Fruit fly (Drosophila melanogaster) whole organism, larva: ENCODE measurements around the gene CG15880.

Experiments used
- noc ChIP-seq: fragments of 200-800 bp; sonication (Bioruptor generic); optimal IDR thresholded peaks from 3 replicates; lab custom pipeline; 2019; ENCODE audit warnings: missing biosample characterization, mild to moderate bottlenecking, missing genetic modification characterization, moderate library complexity

The CG15880 gene

DNA sequence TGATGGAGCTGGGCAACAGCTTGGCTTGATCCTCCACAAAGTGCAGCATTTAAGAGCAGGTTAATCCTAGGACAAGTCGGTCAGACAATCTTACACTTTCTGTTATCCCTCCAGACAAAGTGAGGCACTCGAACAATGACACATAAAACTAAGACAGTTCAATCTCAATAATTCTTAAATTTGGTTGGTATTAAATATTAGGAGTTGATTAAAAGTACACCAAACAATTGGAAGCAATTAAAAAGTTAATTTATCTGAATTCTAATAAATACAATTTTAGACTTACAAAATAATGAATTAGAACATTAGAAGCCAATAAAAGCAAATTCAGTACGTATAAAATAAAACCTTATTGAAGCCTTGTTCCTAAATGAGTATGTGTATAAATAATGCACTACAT is at the start of gene CG15880:
TSS of gene CG15880 (minus strand) at position 101 of the 400 bp plus-strand sequence.
- no peak for TF ChIP-seq noc

DNA sequence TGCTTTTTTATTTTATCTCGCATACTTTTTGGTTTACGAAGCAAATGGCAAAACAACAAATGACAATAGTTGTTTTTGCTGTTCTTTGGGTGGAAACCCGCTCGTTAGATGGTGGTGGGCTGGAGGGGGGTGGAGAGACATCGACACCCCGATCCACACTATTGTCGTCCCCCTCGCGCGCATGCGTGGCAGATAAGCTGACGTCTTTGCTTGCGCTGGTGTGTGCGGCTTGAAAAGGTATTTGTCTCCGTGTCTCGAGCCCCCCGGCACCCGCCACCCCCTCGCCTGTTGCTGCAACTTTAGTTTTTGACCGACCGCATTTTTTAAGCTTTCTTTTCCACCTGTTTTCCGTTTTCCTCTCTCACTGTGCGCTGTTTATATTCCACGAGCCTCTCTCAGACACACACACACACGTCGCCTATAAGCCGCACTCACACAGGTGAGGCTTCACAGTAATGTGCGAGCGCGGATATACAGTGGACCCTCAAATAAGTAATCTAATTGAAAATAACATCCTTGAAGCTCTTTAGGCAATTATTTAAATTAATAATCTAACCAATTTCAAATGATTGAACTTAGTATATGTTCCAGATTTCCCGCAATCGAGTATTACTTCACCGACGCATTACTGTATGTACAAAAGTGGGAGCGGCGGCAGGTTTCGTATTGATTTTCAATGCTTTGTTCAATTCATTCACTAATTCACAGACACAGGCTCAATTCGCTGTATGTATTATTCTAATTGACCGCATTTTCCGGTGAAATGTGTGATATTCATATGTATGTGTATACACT is 49.4 kb upstream of the CG15880 start:
- peak; percentile 94 for TF ChIP-seq noc

DNA sequence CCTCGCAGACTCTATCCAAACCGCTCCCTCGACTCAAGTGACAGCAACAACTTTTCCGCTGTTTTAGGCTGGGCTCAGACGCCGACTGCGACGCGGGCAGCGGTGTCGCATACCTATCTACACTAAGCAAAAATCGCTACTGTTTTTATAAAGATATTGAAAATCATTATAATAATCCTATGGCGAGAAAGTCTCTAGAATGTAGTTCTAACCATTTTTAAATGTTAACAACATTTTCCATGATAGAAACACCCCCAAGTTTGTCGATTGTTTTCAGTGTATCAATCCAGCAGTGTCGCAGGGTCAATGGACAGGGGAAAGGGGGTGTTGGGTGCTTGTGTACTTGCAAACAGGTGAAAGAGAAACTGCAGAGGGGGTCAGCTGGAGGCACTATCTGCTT is 48.1 kb upstream of the CG15880 start:
- TF ChIP-seq noc, result peak; percentile 96

DNA sequence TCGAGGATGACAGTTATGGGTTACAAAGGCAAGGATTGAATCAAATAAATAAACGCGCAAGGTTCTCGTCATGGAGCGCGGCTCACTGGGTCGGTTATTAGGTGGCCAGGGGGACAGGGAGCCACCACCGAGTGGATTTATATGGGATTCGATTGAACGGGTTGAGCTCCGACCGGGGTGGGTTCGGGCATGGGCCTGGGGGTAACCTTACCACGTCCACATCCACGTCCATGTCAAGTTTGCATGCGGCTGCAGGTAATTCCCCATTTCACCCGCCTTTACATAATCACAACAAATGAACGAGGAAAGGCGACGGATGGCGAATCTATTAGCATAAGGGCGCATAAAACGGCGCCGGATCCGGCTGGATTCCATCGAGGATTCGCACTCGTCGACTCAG is 42.1 kb upstream of the CG15880 start, which contains the start of gene CG13950:
TSS of gene CG13950 (plus strand) at position 301 of the 400 bp plus-strand sequence.
- no peak for TF ChIP-seq noc

DNA sequence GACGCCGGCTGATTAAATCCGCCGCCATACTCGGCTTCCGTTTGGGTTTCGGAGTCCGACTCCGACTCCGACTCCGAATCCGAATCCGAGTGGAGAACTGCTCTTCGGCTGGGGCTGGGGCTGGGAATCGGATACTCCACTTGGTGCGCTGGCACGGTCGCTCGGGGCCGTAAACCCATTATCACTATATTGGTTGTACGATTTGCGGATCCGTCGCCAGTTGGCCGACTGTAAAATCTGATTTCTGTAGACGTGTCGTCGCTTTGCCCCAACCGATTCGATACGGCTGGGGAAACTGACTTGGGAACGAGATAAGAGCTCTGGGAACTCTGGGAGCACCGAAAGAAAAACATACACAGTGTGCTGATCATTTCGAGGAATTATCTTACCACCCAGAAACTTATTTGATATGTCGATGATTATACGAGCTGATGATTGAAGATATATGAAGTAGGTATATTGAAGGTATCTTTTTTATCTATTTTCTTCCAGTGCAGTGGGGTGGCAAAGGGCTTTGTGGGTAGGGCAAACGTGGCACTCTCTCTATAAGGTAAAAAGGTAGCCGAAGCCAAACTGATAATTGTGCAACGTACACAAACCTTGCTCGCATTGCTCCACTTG is 40.3 kb upstream of the CG15880 start:
- peak; percentile 15 for TF ChIP-seq noc

DNA sequence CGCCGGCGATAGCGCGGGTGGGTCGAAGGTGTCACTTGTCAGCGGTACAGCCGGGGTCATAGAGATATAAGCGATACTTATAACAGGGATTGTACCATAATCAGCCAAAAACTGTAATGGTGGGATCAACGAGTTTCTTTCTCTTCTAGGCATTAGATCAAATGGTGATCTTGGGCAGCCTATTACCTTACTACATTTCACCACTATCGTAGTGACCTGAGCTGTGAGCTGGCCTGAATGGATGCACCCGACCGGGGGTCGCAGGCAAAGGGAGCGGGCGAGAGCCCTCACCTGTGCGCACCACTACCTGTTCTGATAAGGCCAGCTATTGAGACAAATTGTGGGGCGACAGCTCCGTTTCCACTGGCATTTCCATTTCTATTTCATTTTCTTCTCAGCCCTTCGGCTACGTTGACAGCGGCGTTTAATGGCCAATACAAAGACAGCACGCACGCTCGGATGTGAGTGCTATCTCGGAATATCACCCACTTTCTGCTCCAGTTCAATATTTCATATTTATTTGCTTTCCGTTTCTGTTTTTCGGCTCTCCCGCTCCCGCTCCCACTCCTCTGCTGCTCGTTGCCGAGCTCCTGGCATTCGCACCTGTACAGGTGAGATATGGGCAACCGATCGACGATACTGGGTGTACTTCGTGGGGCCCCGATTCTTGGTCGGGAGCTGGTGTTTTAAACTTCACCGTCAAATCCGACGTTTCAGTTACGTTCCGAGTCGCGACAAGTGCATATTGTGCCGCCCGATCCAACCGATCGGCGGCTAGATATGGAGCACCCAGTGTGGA is 39.1 kb upstream of the CG15880 start:
- TF ChIP-seq noc, result peak; percentile 42

DNA sequence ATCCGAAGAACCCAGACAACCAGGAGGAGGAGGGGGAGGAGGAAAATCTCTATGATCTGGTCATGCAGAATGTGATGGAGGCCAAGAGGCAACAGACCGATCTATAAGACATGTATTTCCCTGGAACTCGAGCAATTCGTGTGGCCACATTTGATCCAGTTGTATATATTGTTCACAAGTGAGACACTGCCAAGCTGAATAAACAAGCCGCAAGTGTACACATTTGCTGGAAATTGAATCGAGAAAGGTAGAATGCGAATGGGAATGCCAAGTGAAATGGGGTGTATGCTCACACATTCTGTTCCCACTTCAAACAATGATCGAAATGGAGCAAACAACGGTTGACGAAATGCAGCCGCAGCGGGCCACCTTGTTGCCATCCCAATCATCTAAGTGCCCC is 38.3 kb upstream of the CG15880 start:
- TF ChIP-seq noc, result no peak

DNA sequence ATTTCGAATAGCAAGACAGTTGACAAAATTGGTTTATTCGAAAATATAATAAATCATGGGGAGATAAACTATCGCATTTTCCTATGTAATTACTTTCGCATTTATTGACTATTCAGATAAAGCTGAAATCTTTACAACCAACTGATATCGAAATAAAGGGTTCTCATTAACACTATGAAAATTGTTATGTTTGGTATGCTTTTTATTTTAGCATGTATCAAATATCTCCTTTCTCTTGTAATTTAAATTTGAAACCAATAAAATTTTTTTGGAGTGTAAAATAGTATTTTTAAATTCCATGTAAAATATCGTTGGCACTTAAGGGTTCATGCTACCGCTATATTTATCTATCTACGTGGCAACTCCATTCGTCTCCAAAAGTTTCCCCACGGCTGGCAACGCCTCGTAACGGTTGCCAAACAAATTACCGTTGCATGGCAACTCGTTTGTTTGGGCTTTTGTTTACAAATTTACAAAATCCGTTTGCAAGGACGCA is 37.4 kb upstream of the CG15880 start, which contains the start of gene CG13949:
TSS of gene CG13949 (plus strand) at position 286 of the 496 bp plus-strand sequence.
- TF ChIP-seq noc, result peak; percentile 17

DNA sequence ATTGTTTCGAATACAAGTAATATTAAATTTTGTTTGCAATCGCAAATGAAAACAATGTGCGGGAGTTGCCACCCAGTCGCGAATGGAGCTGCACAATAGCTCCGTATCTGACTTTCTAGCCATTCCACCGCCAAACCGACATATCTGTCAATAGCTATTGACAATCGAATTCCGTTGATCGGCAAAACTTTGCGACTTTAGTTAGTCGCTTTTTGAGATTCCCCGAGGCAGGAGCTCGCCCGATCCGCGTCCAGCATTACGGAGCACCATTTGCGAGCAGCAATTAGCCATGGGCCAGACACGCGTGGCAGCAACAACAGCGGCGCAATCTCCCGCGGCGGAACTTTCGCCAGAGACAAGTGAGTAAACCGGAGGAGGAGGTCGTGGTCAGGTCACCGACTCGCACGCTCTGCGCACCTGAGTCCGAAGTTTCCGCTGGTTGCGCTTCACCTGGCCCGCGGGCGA is 34.9 kb upstream of the CG15880 start, which contains the start of the genes CG4291 and kraken:
TSS of gene CG4291 (minus strand) at position 84 of the 465 bp plus-strand sequence.
TSS of gene kraken (plus strand) at position 122 of the 465 bp plus-strand sequence.
- TF ChIP-seq noc, result peak; percentile 59

DNA sequence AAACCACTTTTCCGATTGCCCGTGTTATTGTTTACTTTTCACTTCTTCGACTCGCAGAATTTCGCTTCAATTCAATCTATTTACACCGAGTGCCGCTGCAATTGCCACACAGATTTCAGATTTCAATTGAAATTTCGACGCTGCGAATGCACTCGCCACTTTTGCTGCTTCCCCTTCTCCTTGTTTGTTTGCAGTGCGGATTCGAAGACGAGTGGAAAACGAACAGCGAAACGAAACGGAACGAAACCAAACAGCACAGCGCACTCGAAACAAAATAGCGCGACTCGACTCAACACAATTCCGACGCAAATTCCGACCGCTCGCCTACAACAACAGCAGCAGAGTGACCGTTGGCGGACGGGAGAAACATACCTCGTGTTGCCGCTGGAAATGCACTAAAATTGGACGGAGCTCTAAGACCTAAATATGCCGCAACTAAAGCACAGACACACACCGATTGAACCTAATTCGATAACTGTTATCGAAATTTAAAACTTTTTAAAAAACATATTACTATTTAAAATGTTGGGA is 33.0 kb upstream of the CG15880 start, which contains the start of gene drongo:
TSS of gene drongo (minus strand) at position 345 of the 531 bp plus-strand sequence.
- peak; percentile 36 for TF ChIP-seq noc

DNA sequence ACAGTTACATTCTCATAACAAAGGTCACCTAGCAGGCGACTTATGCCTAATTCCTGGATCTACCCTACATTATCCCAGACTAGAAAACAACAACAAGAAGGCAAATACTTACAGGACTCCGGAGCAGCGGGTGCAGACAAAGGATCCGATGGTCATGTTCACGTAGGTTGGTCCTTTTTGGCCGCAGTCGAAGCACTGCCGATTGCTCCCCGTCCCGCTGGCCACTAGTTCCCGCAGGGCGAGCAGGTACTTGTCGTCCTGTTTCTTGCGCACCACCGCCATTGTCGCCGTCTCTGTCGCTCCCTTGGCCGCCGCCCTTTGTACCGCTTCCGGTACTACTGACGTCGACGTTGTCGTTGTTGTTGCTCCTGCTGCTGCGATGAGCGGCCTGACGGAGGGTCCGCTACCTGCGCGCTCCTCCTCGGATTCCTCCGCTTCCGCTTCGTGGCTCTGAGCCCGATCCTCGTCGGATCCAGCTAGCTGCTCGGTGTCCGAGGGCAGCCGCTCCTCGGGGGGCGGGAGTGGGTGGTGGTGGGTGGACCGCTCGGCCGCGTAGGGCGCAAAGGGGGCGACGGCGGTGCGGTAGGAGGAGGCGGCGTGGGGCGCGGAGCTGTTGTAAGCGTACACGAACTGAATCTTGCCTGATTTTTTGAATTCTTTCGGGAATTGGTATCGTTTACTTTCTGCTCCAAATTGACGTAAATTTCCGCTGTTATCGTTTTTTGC is 32.2 kb upstream of the CG15880 start:
- no peak for TF ChIP-seq noc

DNA sequence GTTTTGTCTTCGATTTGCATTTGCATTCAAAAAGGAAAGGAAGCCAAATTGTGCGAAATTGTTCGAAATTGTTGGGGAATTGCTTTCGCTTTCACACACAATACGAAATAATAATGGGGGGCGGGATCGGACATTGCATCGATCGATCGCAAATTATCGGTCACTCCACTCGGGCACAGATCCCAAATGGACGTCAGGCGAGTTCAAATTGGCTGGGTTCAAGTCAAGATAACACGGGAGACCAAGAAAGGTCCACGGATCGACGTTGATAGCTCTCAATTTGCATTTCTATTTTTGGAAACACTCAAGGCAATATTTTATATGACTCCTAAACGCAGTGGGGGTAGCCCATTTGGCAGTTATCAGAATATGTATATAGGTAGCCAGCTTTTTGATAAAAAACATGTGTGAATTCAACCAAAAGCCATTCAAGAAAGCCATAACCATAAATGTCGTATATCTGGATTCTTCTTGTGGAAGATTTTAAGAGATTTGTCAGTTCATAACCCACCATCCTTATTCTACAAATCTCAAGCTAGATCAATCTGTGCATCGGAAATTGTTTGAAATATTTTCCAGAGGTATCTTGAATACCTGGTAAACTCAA is 31.5 kb upstream of the CG15880 start:
- TF ChIP-seq noc, result no peak

DNA sequence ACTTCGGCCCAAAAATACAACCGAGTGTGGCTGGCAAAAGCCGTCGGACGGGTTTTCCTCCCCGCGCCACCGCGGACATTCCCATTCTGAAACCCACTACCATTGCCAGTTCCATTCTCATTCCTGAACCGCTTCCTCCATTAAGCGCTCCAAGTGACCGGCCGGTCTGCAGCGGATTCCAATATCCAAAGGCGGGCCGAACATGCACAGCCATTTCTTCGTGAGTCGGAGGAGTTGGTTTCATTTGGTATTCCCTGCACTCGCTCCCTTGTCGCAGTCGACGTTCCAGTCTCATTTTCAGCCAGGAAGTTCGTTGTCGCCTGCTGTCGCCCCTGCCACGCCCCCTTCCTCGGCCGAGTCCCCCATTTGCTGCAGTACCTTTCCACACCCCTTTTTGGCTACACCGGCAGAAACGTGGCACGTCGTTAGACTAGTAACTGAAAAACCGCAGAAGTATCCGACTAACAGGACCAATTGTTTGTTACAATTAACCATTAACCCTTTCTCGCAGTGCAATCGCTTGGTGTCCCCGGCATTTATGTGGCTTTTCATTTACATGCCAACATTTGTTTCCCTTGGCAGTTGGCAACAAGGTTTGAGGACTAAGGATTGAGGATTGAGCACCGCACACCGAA is 30.4 kb upstream of the CG15880 start:
- no peak for TF ChIP-seq noc

DNA sequence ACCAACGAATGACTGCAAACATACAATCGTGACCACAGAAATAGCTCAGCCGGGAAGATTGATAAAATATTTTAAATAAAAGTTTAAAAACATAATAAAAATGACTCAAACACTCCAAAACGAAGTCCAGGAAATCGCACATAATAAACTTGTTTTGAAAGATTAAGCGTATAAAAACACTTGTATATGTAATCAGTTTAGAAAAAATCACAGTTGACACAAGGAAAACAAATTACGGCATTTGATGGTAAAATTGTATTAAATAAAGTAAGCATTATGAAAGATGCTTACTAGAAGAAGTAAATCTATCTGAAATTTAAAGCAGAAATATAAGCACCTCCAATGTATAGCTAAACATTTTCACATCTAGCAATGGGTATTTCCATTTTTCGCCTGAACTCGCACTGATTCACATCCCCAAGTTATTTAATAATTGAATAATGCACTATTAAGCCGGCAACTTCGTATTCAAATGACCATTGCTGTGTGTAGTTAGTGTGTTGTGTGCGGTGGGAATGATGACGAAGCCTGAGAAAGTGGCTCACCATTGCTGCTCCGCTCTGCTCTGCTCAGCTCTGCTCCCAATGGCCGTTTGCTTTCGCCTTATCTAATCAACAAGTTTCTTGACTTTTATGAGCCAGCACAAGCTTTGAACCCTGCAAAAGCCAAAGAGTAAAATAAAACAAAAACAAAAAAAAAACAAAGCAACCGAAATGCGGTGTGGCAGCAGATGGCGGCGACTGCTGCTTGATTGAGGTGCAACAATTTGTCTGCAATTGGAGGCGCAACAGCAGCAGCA is 29.6 kb upstream of the CG15880 start:
- peak; percentile 75 for TF ChIP-seq noc
